Worm (Caenorhabditis elegans) whole organism, young adult: ENCODE results near the gene nspd-7.

Experiments used
- B0261.1 ChIP-seq: sonication (generic microtip); optimal IDR thresholded peaks from 2 replicates; lab custom pipeline; 2016; ENCODE audit warnings: mild to moderate bottlenecking, missing genetic modification characterization, moderate library complexity, missing compliant biosample characterization
- C17E4.6 ChIP-seq: fragments of 200-800 bp; sonication (Bioruptor generic); IDR thresholded peaks from 2 replicates; pipeline ENCODE4 v1.3.6; 2022; ENCODE audit warnings: missing genetic modification reagents, missing genetic modification characterization, missing compliant biosample characterization
- F22D6.2 ChIP-seq: sonication (generic microtip); optimal IDR thresholded peaks from 2 replicates; lab custom pipeline; 2016; ENCODE audit warnings: mild to moderate bottlenecking, missing genetic modification characterization, missing compliant biosample characterization
- F49E8.2 ChIP-seq: sonication (generic microtip); optimal IDR thresholded peaks from 3 replicates; lab custom pipeline; 2017; ENCODE audit warnings: missing genetic modification characterization, mild to moderate bottlenecking, missing compliant biosample characterization, antibody characterized with exemption, moderate library complexity; ENCODE audit not compliant: insufficient read depth
- F52B5.7 ChIP-seq: sonication (generic microtip); optimal IDR thresholded peaks from 2 replicates; lab custom pipeline; 2016; ENCODE audit warnings: mild to moderate bottlenecking, missing genetic modification characterization, missing compliant biosample characterization
- F57C9.4 ChIP-seq: sonication (generic microtip); optimal IDR thresholded peaks from 2 replicates; lab custom pipeline; 2017; ENCODE audit warnings: mild to moderate bottlenecking, missing genetic modification characterization, missing compliant biosample characterization
- T07F8.4 ChIP-seq: sonication (generic microtip); optimal IDR thresholded peaks from 2 replicates; lab custom pipeline; 2016; ENCODE audit warnings: mild to moderate bottlenecking, missing genetic modification characterization, moderate library complexity, missing compliant biosample characterization
- T26A5.8 ChIP-seq: sonication (generic microtip); optimal IDR thresholded peaks from 2 replicates; lab custom pipeline; 2016; ENCODE audit warnings: missing genetic modification characterization, missing compliant biosample characterization
- Y56A3A.18 ChIP-seq: fragments of 200-800 bp; sonication (Bioruptor generic); IDR thresholded peaks from 2 replicates; pipeline ENCODE4 v1.3.6; 2022; ENCODE audit warnings: missing genetic modification reagents, missing genetic modification characterization, missing compliant biosample characterization
- Y79H2A.3 ChIP-seq: fragments of 200-800 bp; sonication (Bioruptor generic); conservative IDR thresholded peaks from 2 replicates; pipeline ENCODE4 v1.3.6; 2022; ENCODE audit warnings: missing genetic modification reagents, missing genetic modification characterization, missing compliant biosample characterization
- Y95B8A.8 ChIP-seq: fragments of 200-800 bp; sonication (Bioruptor generic); IDR thresholded peaks from 2 replicates; pipeline ENCODE4 v1.3.6; 2022; ENCODE audit warnings: missing genetic modification reagents, missing genetic modification characterization, missing compliant biosample characterization
- aptf-2 ChIP-seq: fragments of 200-800 bp; sonication (Bioruptor generic); conservative IDR thresholded peaks from 2 replicates; pipeline ENCODE4 v1.3.6; 2022; ENCODE audit warnings: missing genetic modification reagents, missing genetic modification characterization, missing compliant biosample characterization
- attf-3 ChIP-seq: fragments of 200-800 bp; sonication (Bioruptor generic); conservative IDR thresholded peaks from 2 replicates; pipeline ENCODE4 v1.3.6; 2022; ENCODE audit warnings: missing genetic modification reagents, missing genetic modification characterization, missing compliant biosample characterization
- attf-5 ChIP-seq: fragments of 200-800 bp; sonication (Bioruptor generic); optimal IDR thresholded peaks from 2 replicates; lab custom pipeline; 2018; ENCODE audit warnings: mild to moderate bottlenecking, missing genetic modification characterization, missing compliant biosample characterization
- attf-6 ChIP-seq: fragments of 200-800 bp; sonication (Bioruptor generic); IDR thresholded peaks from 2 replicates; pipeline ENCODE4 v1.3.6; 2022; ENCODE audit warnings: missing genetic modification reagents, missing genetic modification characterization, missing compliant biosample characterization
- bed-1 ChIP-seq: fragments of 200-800 bp; sonication (Bioruptor generic); IDR thresholded peaks from 2 replicates; pipeline ENCODE4 v1.3.6; 2022; ENCODE audit warnings: missing genetic modification reagents, missing genetic modification characterization, missing compliant biosample characterization
- ceh-27 ChIP-seq: fragments of 200-800 bp; sonication (Bioruptor generic); optimal IDR thresholded peaks from 2 replicates; lab custom pipeline; 2018; ENCODE audit warnings: mild to moderate bottlenecking, missing genetic modification characterization, moderate library complexity, missing compliant biosample characterization
- die-1 ChIP-seq: sonication (generic microtip); optimal IDR thresholded peaks from 2 replicates; lab custom pipeline; 2016; ENCODE audit warnings: missing genotype, mild to moderate bottlenecking, missing genetic modification characterization, missing compliant biosample characterization
- dox-1 ChIP-seq: fragments of 200-800 bp; sonication (Bioruptor generic); IDR thresholded peaks from 2 replicates; pipeline ENCODE4 v1.3.6; 2022; ENCODE audit warnings: missing genetic modification reagents, missing genetic modification characterization, missing compliant biosample characterization
- dpl-1 ChIP-seq: fragments of 150-350 bp; optimal IDR thresholded peaks from 2 replicates; lab custom pipeline; 2014; ENCODE audit warnings: missing biosample characterization, missing genetic modification reagents, missing genetic modification characterization
- efl-1 ChIP-seq: fragments of 150-350 bp; optimal IDR thresholded peaks from 2 replicates; lab custom pipeline; 2014; ENCODE audit warnings: missing biosample characterization, missing genetic modification reagents, missing genetic modification characterization
- egl-18 ChIP-seq: fragments of 200-800 bp; sonication (Bioruptor generic); IDR thresholded peaks from 2 replicates; pipeline ENCODE4 v1.3.6; 2022; ENCODE audit warnings: missing genetic modification reagents, missing genetic modification characterization, missing compliant biosample characterization
- gei-17 ChIP-seq: fragments of 200-800 bp; sonication (Bioruptor generic); optimal IDR thresholded peaks from 2 replicates; lab custom pipeline; 2018; ENCODE audit warnings: mild to moderate bottlenecking, missing genetic modification characterization, missing compliant biosample characterization
- hlh-12 ChIP-seq: sonication (generic microtip); optimal IDR thresholded peaks from 2 replicates; lab custom pipeline; 2016; ENCODE audit warnings: missing genetic modification characterization, missing compliant biosample characterization
- hlh-26 ChIP-seq: fragments of 200-800 bp; sonication (Bioruptor generic); conservative IDR thresholded peaks from 2 replicates; pipeline ENCODE4 v1.3.6; 2022; ENCODE audit warnings: missing genetic modification reagents, missing genetic modification characterization, missing compliant biosample characterization
- hmg-1.2 ChIP-seq: fragments of 200-800 bp; sonication (Bioruptor generic); IDR thresholded peaks from 2 replicates; pipeline ENCODE4 v1.3.6; 2022; ENCODE audit warnings: missing genetic modification reagents, missing genetic modification characterization, missing compliant biosample characterization
- hmg-20 ChIP-seq: fragments of 200-800 bp; sonication (Bioruptor generic); IDR thresholded peaks from 2 replicates; pipeline ENCODE4 v1.3.6; 2022; ENCODE audit warnings: missing genetic modification reagents, missing genetic modification characterization, missing compliant biosample characterization
- hsf-1 ChIP-seq: fragments of 200-800 bp; sonication (Bioruptor generic); IDR thresholded peaks from 2 replicates; pipeline ENCODE4 v1.3.6; 2022; ENCODE audit warnings: missing genetic modification reagents, missing genetic modification characterization, missing compliant biosample characterization
- lag-1 ChIP-seq: fragments of 200-800 bp; sonication (Bioruptor generic); IDR thresholded peaks from 2 replicates; pipeline ENCODE4 v1.3.6; 2022; ENCODE audit warnings: missing genetic modification reagents, missing genetic modification characterization, missing compliant biosample characterization
- let-526 ChIP-seq: fragments of 200-800 bp; sonication (Bioruptor generic); IDR thresholded peaks from 2 replicates; pipeline ENCODE4 v1.3.6; 2022; ENCODE audit warnings: missing genetic modification reagents, missing genetic modification characterization, missing compliant biosample characterization
- lin-35 ChIP-seq, 3 experiments: fragments of 150-350 bp in 2 of 3; sonication (generic microtip) in 1 of 3; optimal IDR thresholded peaks; 2 replicates each; lab custom pipeline; 2014 to 2018; ENCODE audit warnings: missing biosample characterization in 3 of 3, missing genetic modification characterization in 3 of 3, missing genetic modification reagents in 3 of 3
- lin-40 ChIP-seq: sonication (generic microtip); optimal IDR thresholded peaks from 2 replicates; lab custom pipeline; 2016; ENCODE audit warnings: missing genetic modification characterization, mild to moderate bottlenecking, missing compliant biosample characterization, missing genotype, missing genetic modification reagents
- lin-54 ChIP-seq: fragments of 200-800 bp; sonication (Bioruptor generic); optimal IDR thresholded peaks from 2 replicates; lab custom pipeline; 2018; ENCODE audit warnings: mild to moderate bottlenecking, missing genetic modification characterization, missing compliant biosample characterization
- lsl-1 ChIP-seq: fragments of 200-800 bp; sonication (Bioruptor generic); optimal IDR thresholded peaks from 2 replicates; lab custom pipeline; 2018; ENCODE audit warnings: mild to moderate bottlenecking, missing genetic modification characterization, moderate library complexity, missing compliant biosample characterization
- madf-6 ChIP-seq: fragments of 200-800 bp; sonication (Bioruptor generic); IDR thresholded peaks from 2 replicates; pipeline ENCODE4 v1.3.6; 2022; ENCODE audit warnings: missing genetic modification reagents, missing genetic modification characterization, missing compliant biosample characterization
- mcd-1 ChIP-seq: fragments of 200-800 bp; sonication (Bioruptor generic); IDR thresholded peaks from 2 replicates; pipeline ENCODE4 v1.3.6; 2022; ENCODE audit warnings: missing genetic modification reagents, missing genetic modification characterization, missing compliant biosample characterization
- mxl-1 ChIP-seq: sonication (generic microtip); optimal IDR thresholded peaks from 2 replicates; lab custom pipeline; 2016; ENCODE audit warnings: missing genetic modification characterization, missing compliant biosample characterization
- nfya-1 ChIP-seq: sonication (generic microtip); optimal IDR thresholded peaks from 2 replicates; lab custom pipeline; 2017; ENCODE audit warnings: antibody characterized with exemption, missing compliant biosample characterization, missing genetic modification characterization, borderline replicate concordance; ENCODE audit not compliant: insufficient read depth
- nfya-2 ChIP-seq: fragments of 200-800 bp; sonication (Bioruptor generic); IDR thresholded peaks from 2 replicates; pipeline ENCODE4 v1.3.6; 2022; ENCODE audit warnings: missing genetic modification reagents, missing genetic modification characterization, missing compliant biosample characterization
- nhr-120 ChIP-seq: fragments of 200-800 bp; sonication (Bioruptor generic); IDR thresholded peaks from 2 replicates; pipeline ENCODE4 v1.3.6; 2022; ENCODE audit warnings: missing genetic modification characterization, missing compliant biosample characterization
- nhr-80 ChIP-seq: sonication (generic microtip); optimal IDR thresholded peaks from 2 replicates; lab custom pipeline; 2016; ENCODE audit warnings: missing genetic modification characterization, missing compliant biosample characterization
- pbrm-1 ChIP-seq: fragments of 200-800 bp; sonication (Bioruptor generic); IDR thresholded peaks from 2 replicates; pipeline ENCODE4 v1.3.6; 2022; ENCODE audit warnings: missing genetic modification reagents, missing genetic modification characterization, missing compliant biosample characterization
- pha-4 ChIP-seq: fragments of 150-350 bp; sonication (generic microtip); optimal IDR thresholded peaks from 2 replicates; lab custom pipeline; 2014; ENCODE audit warnings: missing biosample characterization, missing genetic modification reagents, missing genetic modification characterization
- snpc-1.1 ChIP-seq: sonication (generic microtip); optimal IDR thresholded peaks from 2 replicates; lab custom pipeline; 2017; ENCODE audit warnings: missing genetic modification characterization, mild to moderate bottlenecking, missing compliant biosample characterization, antibody characterized with exemption, moderate library complexity, missing genotype, missing genetic modification reagents; ENCODE audit not compliant: insufficient read depth
- snpc-4 ChIP-seq, 5 experiments: fragments of 150-350 bp in 1 of 5; sonication (generic microtip) in 4 of 5; optimal IDR thresholded peaks; 2 replicates each; lab custom pipeline; 2014 to 2018; ENCODE audit warnings: missing genetic modification characterization in 5 of 5, missing biosample characterization in 3 of 5, antibody characterized with exemption in 2 of 5, mild to moderate bottlenecking in 2 of 5, missing compliant biosample characterization in 2 of 5, missing genotype in 2 of 5, moderate library complexity in 2 of 5, missing genetic modification reagents in 1 of 5
- somi-1 ChIP-seq: fragments of 200-800 bp; sonication (Bioruptor generic); optimal IDR thresholded peaks from 2 replicates; lab custom pipeline; 2018; ENCODE audit warnings: mild to moderate bottlenecking, missing genetic modification characterization, missing compliant biosample characterization
- ztf-26 ChIP-seq: sonication (generic microtip); optimal IDR thresholded peaks from 2 replicates; lab custom pipeline; 2017; ENCODE audit warnings: missing genetic modification characterization, missing compliant biosample characterization

The nspd-7 gene

DNA sequence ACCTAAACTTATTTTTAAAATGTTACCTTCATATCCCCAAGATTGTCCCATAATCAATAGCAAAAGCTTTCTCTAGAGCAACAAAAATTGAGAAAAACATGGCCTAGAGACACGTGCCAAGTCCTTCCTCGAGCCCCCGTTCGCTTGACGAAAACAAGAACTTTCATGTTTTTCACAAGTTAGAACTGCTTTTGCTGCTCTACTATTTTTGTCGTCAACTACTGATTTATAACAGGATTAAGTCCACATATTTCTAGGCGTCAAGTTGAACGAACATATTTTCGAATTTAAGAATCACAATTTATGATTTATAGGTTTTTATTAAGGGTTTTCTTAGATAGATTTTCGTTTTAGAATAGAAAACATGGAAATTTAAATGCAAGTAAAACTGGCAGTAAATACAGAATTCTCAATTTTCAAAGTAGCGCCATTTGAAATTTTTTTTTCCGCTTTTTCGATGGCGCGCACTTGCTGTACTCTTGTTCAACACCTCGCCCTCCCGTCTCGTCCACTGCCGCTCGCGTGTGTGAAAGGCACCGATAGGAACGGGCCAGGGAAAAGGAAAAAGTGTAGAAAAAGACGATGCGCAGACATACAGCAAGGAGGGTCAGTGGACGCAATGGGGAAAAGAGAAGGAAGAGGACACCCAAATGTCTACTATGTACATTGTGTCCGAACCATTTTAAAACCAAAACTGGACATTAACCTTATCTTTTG lies 15.4 kb upstream of the nspd-7 start, which contains the start of gene rad-51 (continued):
- peak; percentile 24 for TF ChIP-seq snpc-4 (GFP tag; optimal IDR thresholded peaks at IDR 0.05; lab: Kevin White, UChicago)
- peak in 2 of 4 experiments; percentile 3 to 47 for TF ChIP-seq snpc-4 (tag; optimal IDR thresholded peaks at IDR 0.05; lab: Kevin White, UChicago)
- no peak for TF ChIP-seq F57C9.4
- TF ChIP-seq mxl-1 (tag; lab: Kevin White, UChicago): no peak
- TF ChIP-seq attf-6: no peak
- TF ChIP-seq nhr-120 (GFP tag; lab: Robert Waterston, UW): no peak
- TF ChIP-seq attf-5 (GFP tag; lab: Kevin White, UChicago): peak; percentile 77
- no peak for TF ChIP-seq B0261.1 (tag; lab: Kevin White, UChicago)
- TF ChIP-seq nfya-1 (tag; lab: Kevin White, UChicago): no peak
- TF ChIP-seq mcd-1: peak; percentile 80
- TF ChIP-seq hsf-1 (GFP tag; lab: Robert Waterston, UW): no peak
- peak; percentile 91; the same call in 1 of the 2 replicates for TF ChIP-seq hmg-1.2
- TF ChIP-seq nfya-2 (GFP tag; lab: Robert Waterston, UW): no peak
- no peak for TF ChIP-seq egl-18 (GFP tag; lab: Robert Waterston, UW)
- TF ChIP-seq lag-1 (GFP tag; lab: Robert Waterston, UW): no peak
- TF ChIP-seq ceh-27 (GFP tag; lab: Kevin White, UChicago): peak; percentile 53
- TF ChIP-seq hlh-12: no peak
- TF ChIP-seq attf-3 (GFP tag; lab: Robert Waterston, UW): 0 out of 2 replicates have a peak, but pooled peaks have one; percentile 38
- peak; percentile 30 for TF ChIP-seq lin-40
- TF ChIP-seq madf-6 (GFP tag; lab: Robert Waterston, UW): peak; percentile 43
- TF ChIP-seq Y56A3A.18: no peak
- no peak for TF ChIP-seq hmg-20 (GFP tag; lab: Robert Waterston, UW)
- 0 out of 2 replicates have a peak, but pooled peaks have one; percentile 15 for TF ChIP-seq Y95B8A.8
- TF ChIP-seq T07F8.4 (tag; lab: Kevin White, UChicago): no peak
- no peak for TF ChIP-seq pha-4
- no peak for TF ChIP-seq lsl-1 (GFP tag; lab: Kevin White, UChicago)
- no peak for TF ChIP-seq somi-1
- TF ChIP-seq pbrm-1 (GFP tag; lab: Robert Waterston, UW): no peak
- peak; percentile 61 for TF ChIP-seq efl-1
- TF ChIP-seq bed-1 (GFP tag; lab: Robert Waterston, UW): no peak
- no peak for TF ChIP-seq Y79H2A.3 (GFP tag; lab: Robert Waterston, UW)
- TF ChIP-seq F49E8.2 (tag; lab: Kevin White, UChicago): no peak
- no peak for TF ChIP-seq gei-17 (GFP tag; lab: Kevin White, UChicago)
- peak in 1 of 3 experiments; percentile 59 for TF ChIP-seq lin-35 (GFP tag; optimal IDR thresholded peaks at IDR 0.05; lab: Kevin White, UChicago)
- TF ChIP-seq snpc-1.1 (tag; lab: Kevin White, UChicago): no peak
- peak; percentile 76 for TF ChIP-seq lin-54
- TF ChIP-seq F52B5.7: no peak
- TF ChIP-seq aptf-2: 0 out of 2 replicates have a peak, but pooled peaks have one; percentile 8
- TF ChIP-seq hlh-26 (GFP tag; lab: Robert Waterston, UW): no peak
- TF ChIP-seq F22D6.2: no peak
- peak; percentile 70 for TF ChIP-seq nhr-80 (tag; lab: Kevin White, UChicago)
- no peak for TF ChIP-seq let-526
- peak; percentile 49 for TF ChIP-seq dpl-1 (GFP tag; lab: Kevin White, UChicago)
- no peak for TF ChIP-seq C17E4.6 (GFP tag; lab: Robert Waterston, UW)
- TF ChIP-seq die-1 (tag; lab: Kevin White, UChicago): no peak
- no peak for TF ChIP-seq ztf-26 (tag; lab: Kevin White, UChicago)
- no peak for TF ChIP-seq T26A5.8
- TF ChIP-seq dox-1 (GFP tag; lab: Robert Waterston, UW): peak; percentile 71
